Fruit fly (Drosophila melanogaster) whole organism, embryonic: Measurements from ENCODE around the gene CG1998.
A peak's percentile ranks its signal among the peaks of the same experiment; 100 is the strongest.

Experiments
- Abd-B ChIP-seq: fragments of 200-800 bp; sonication (Bioruptor generic); optimal IDR thresholded peaks from 2 replicates; lab custom pipeline; 2018; ENCODE audit warnings: missing biosample characterization, mild to moderate bottlenecking, missing genetic modification characterization, moderate library complexity
- Aef1 ChIP-seq: fragments of 200-800 bp; sonication (Bioruptor generic); IDR thresholded peaks from 3 replicates; pipeline ENCODE4 v1.3.6; 2022; ENCODE audit warnings: missing biosample characterization, missing genetic modification characterization
- Atf-2 ChIP-seq: fragments of 200-800 bp; sonication (Bioruptor generic); optimal IDR thresholded peaks from 2 replicates; lab custom pipeline; 2016; ENCODE audit warnings: missing biosample characterization, missing genetic modification characterization
- Blimp-1 ChIP-seq: fragments of 200-800 bp; sonication (Bioruptor generic); optimal IDR thresholded peaks from 3 replicates; lab custom pipeline; 2018; ENCODE audit warnings: missing biosample characterization, missing genetic modification characterization, mild to moderate bottlenecking, moderate library complexity, missing genetic modification reagents
- CG10147 ChIP-seq: fragments of 200-800 bp; sonication (Bioruptor generic); optimal IDR thresholded peaks from 2 replicates; lab custom pipeline; 2019; ENCODE audit warnings: missing biosample characterization, mild to moderate bottlenecking, missing genetic modification characterization, moderate library complexity
- CG10267 ChIP-seq: fragments of 200-800 bp; sonication (Bioruptor generic); optimal IDR thresholded peaks from 2 replicates; lab custom pipeline; 2018; ENCODE audit warnings: missing biosample characterization, mild to moderate bottlenecking, missing genetic modification characterization, moderate library complexity
- CG10565 ChIP-seq: fragments of 200-800 bp; sonication (Bioruptor generic); optimal IDR thresholded peaks from 3 replicates; lab custom pipeline; 2016; ENCODE audit warnings: missing biosample characterization, mild to moderate bottlenecking, missing genetic modification characterization
- CG11398 ChIP-seq: fragments of 200-800 bp; sonication (Bioruptor generic); optimal IDR thresholded peaks from 2 replicates; lab custom pipeline; 2016; ENCODE audit warnings: missing biosample characterization, missing genetic modification characterization
- CG12155 ChIP-seq: fragments of 200-800 bp; sonication (Bioruptor generic); optimal IDR thresholded peaks from 3 replicates; lab custom pipeline; 2016; ENCODE audit warnings: missing biosample characterization, missing genetic modification characterization
- CG12219 ChIP-seq: fragments of 200-800 bp; sonication (Bioruptor generic); optimal IDR thresholded peaks from 3 replicates; lab custom pipeline; 2018; ENCODE audit warnings: missing biosample characterization, mild to moderate bottlenecking, missing genetic modification characterization
- CG12659 ChIP-seq: fragments of 200-800 bp; sonication (Bioruptor generic); optimal IDR thresholded peaks from 3 replicates; lab custom pipeline; 2017; ENCODE audit warnings: mild to moderate bottlenecking, missing biosample characterization, missing genetic modification reagents, missing genetic modification characterization
- CG13424 ChIP-seq: fragments of 200-800 bp; sonication (Bioruptor generic); optimal IDR thresholded peaks from 2 replicates; lab custom pipeline; 2019; ENCODE audit warnings: missing biosample characterization, mild to moderate bottlenecking, missing genetic modification characterization, moderate library complexity
- CG17385 ChIP-seq: fragments of 200-800 bp; sonication (Bioruptor generic); optimal IDR thresholded peaks from 3 replicates; lab custom pipeline; 2018; ENCODE audit warnings: missing biosample characterization, mild to moderate bottlenecking, missing genetic modification characterization
- CG18262 ChIP-seq: fragments of 200-800 bp; optimal IDR thresholded peaks from 3 replicates; lab custom pipeline; 2019; ENCODE audit warnings: missing biosample characterization, mild to moderate bottlenecking, missing genetic modification characterization, moderate library complexity
- CG2712 ChIP-seq: fragments of 200-800 bp; optimal IDR thresholded peaks from 3 replicates; lab custom pipeline; 2019; ENCODE audit warnings: missing biosample characterization, mild to moderate bottlenecking, missing genetic modification characterization, moderate library complexity
- CG3065 ChIP-seq: fragments of 200-800 bp; sonication (Bioruptor generic); optimal IDR thresholded peaks from 2 replicates; lab custom pipeline; 2016; ENCODE audit warnings: missing biosample characterization, missing genetic modification characterization
- CG31388 ChIP-seq: fragments of 200-800 bp; sonication (Bioruptor generic); optimal IDR thresholded peaks from 2 replicates; lab custom pipeline; 2016; ENCODE audit warnings: missing biosample characterization, missing genetic modification characterization
- CG31441 ChIP-seq: fragments of 200-800 bp; sonication (Bioruptor generic); IDR thresholded peaks from 2 replicates; pipeline ENCODE4 v1.3.6; 2022; ENCODE audit warnings: missing biosample characterization, missing genetic modification characterization
- CG43689 ChIP-seq: fragments of 200-800 bp; sonication (Bioruptor generic); IDR thresholded peaks from 2 replicates; pipeline ENCODE4 v1.3.6; 2022; ENCODE audit warnings: missing biosample characterization, missing genetic modification characterization
- CG4617 ChIP-seq: fragments of 200-800 bp; sonication (Bioruptor generic); optimal IDR thresholded peaks from 3 replicates; lab custom pipeline; 2016; ENCODE audit warnings: missing biosample characterization, missing genetic modification characterization, borderline replicate concordance
- CG4730 ChIP-seq: fragments of 200-800 bp; sonication (Bioruptor generic); IDR thresholded peaks from 2 replicates; pipeline ENCODE4 v1.3.6; 2022; ENCODE audit warnings: missing biosample characterization, missing genetic modification characterization
- CG7786 ChIP-seq: fragments of 200-800 bp; sonication (Bioruptor generic); optimal IDR thresholded peaks from 2 replicates; lab custom pipeline; 2016; ENCODE audit warnings: missing biosample characterization, missing genetic modification characterization
- CG7963 ChIP-seq: fragments of 200-800 bp; sonication (Bioruptor generic); IDR thresholded peaks from 3 replicates; pipeline ENCODE4 v1.3.6; 2022; ENCODE audit warnings: missing biosample characterization, missing genetic modification characterization; ENCODE audit not compliant: partially characterized antibody
- CG8765 ChIP-seq: fragments of 200-800 bp; sonication (Bioruptor generic); IDR thresholded peaks from 2 replicates; pipeline ENCODE4 v1.3.6; 2022; ENCODE audit warnings: missing biosample characterization, missing genetic modification characterization
- CG9817 ChIP-seq: fragments of 200-800 bp; sonication (Bioruptor generic); optimal IDR thresholded peaks from 2 replicates; lab custom pipeline; 2018; ENCODE audit warnings: missing biosample characterization, mild to moderate bottlenecking, missing genetic modification characterization, moderate library complexity
- CG9876 ChIP-seq: fragments of 200-800 bp; sonication (Bioruptor generic); optimal IDR thresholded peaks from 2 replicates; lab custom pipeline; 2016; ENCODE audit warnings: missing biosample characterization, missing genetic modification characterization
- CrebB ChIP-seq: fragments of 200-800 bp; sonication (Bioruptor generic); optimal IDR thresholded peaks from 3 replicates; lab custom pipeline; 2018; ENCODE audit warnings: missing biosample characterization, mild to moderate bottlenecking, missing genetic modification characterization
- Kr ChIP-seq: fragments of 200-800 bp; sonication (Bioruptor generic); optimal IDR thresholded peaks from 2 replicates; lab custom pipeline; 2017; ENCODE audit warnings: missing biosample characterization, mild to moderate bottlenecking, missing genetic modification characterization
- MTF-1 ChIP-seq: fragments of 200-800 bp; sonication (Bioruptor generic); optimal IDR thresholded peaks from 2 replicates; lab custom pipeline; 2018; ENCODE audit warnings: missing biosample characterization, mild to moderate bottlenecking, missing genetic modification characterization, borderline replicate concordance
- Med ChIP-seq: fragments of 200-800 bp; sonication (Bioruptor generic); peaks from one replicate; lab custom pipeline; 2016; ENCODE audit warnings: missing biosample characterization, missing genetic modification characterization, mild to moderate bottlenecking, inconsistent platforms, moderate library complexity
- Nf-YA ChIP-seq: fragments of 200-800 bp; sonication (Bioruptor generic); IDR thresholded peaks from 2 replicates; pipeline ENCODE4 v1.3.6; 2022; ENCODE audit warnings: missing biosample characterization, missing genetic modification characterization
- Rx ChIP-seq: fragments of 200-800 bp; sonication (Bioruptor generic); IDR thresholded peaks from 2 replicates; pipeline ENCODE4 v1.3.6; 2022; ENCODE audit warnings: missing biosample characterization, missing genetic modification characterization
- Spps ChIP-seq: fragments of 200-800 bp; sonication (Bioruptor generic); optimal IDR thresholded peaks from 2 replicates; lab custom pipeline; 2018; ENCODE audit warnings: missing biosample characterization, mild to moderate bottlenecking, missing genetic modification characterization
- Sry-β ChIP-seq: fragments of 200-800 bp; sonication (Bioruptor generic); optimal IDR thresholded peaks from 2 replicates; lab custom pipeline; 2018; ENCODE audit warnings: missing biosample characterization, mild to moderate bottlenecking, missing genetic modification characterization, moderate library complexity
- bcd ChIP-seq: fragments of 200-800 bp; sonication (Bioruptor generic); optimal IDR thresholded peaks from 2 replicates; lab custom pipeline; 2017; ENCODE audit warnings: missing biosample characterization, mild to moderate bottlenecking, missing genetic modification characterization
- btn ChIP-seq: fragments of 200-800 bp; sonication (Bioruptor generic); optimal IDR thresholded peaks from 2 replicates; lab custom pipeline; 2016; ENCODE audit warnings: missing biosample characterization, missing genetic modification characterization
- crol ChIP-seq: fragments of 200-800 bp; sonication (Bioruptor generic); IDR thresholded peaks from 2 replicates; pipeline ENCODE4 v1.3.6; 2022; ENCODE audit warnings: missing biosample characterization, missing genetic modification characterization
- dmrt11E ChIP-seq: fragments of 200-800 bp; sonication (Bioruptor generic); optimal IDR thresholded peaks from 3 replicates; lab custom pipeline; 2018; ENCODE audit warnings: missing biosample characterization, mild to moderate bottlenecking, missing genetic modification characterization, moderate library complexity
- esg ChIP-seq: fragments of 200-800 bp; sonication (Bioruptor generic); conservative IDR thresholded peaks from 2 replicates; pipeline ENCODE4 v1.3.6; 2022; ENCODE audit warnings: missing biosample characterization, missing genetic modification characterization
- eyg ChIP-seq: fragments of 200-800 bp; sonication (Bioruptor generic); optimal IDR thresholded peaks from 3 replicates; lab custom pipeline; 2016; ENCODE audit warnings: missing biosample characterization, missing genetic modification characterization
- h ChIP-seq: fragments of >200 bp; optimal IDR thresholded peaks from 2 replicates; lab custom pipeline; 2017
- ham ChIP-seq: fragments of 200-800 bp; sonication (Bioruptor generic); IDR thresholded peaks from 2 replicates; pipeline ENCODE4 v1.3.6; 2022; ENCODE audit warnings: missing biosample characterization, missing genetic modification characterization
- kah ChIP-seq: fragments of 200-800 bp; sonication (Bioruptor generic); optimal IDR thresholded peaks from 2 replicates; lab custom pipeline; 2018; ENCODE audit warnings: missing biosample characterization, mild to moderate bottlenecking, missing genetic modification characterization
- nau ChIP-seq: fragments of 200-800 bp; sonication (Bioruptor generic); optimal IDR thresholded peaks from 3 replicates; lab custom pipeline; 2017; ENCODE audit warnings: missing biosample characterization, mild to moderate bottlenecking, missing genetic modification characterization, missing genetic modification reagents
- nerfin-1 ChIP-seq: fragments of 200-800 bp; sonication (Bioruptor generic); optimal IDR thresholded peaks from 3 replicates; lab custom pipeline; 2019; ENCODE audit warnings: missing biosample characterization, mild to moderate bottlenecking, missing genetic modification characterization, moderate library complexity
- ro ChIP-seq: fragments of 200-800 bp; sonication (Bioruptor generic); IDR thresholded peaks from 2 replicates; pipeline ENCODE4 v1.3.6; 2022; ENCODE audit warnings: missing biosample characterization, missing genetic modification characterization
- seq ChIP-seq: fragments of 200-800 bp; sonication (Bioruptor generic); IDR thresholded peaks from 2 replicates; pipeline ENCODE4 v1.3.6; 2022; ENCODE audit warnings: missing biosample characterization, missing genetic modification characterization
- slou ChIP-seq: fragments of 200-800 bp; sonication (Bioruptor generic); optimal IDR thresholded peaks from 3 replicates; lab custom pipeline; 2016; ENCODE audit warnings: missing biosample characterization, missing genetic modification characterization
- sqz ChIP-seq: fragments of 200-800 bp; sonication (Bioruptor generic); optimal IDR thresholded peaks from 3 replicates; lab custom pipeline; 2018; ENCODE audit warnings: missing biosample characterization, mild to moderate bottlenecking, missing genetic modification characterization
- tgo ChIP-seq: fragments of 200-800 bp; sonication (Bioruptor generic); IDR thresholded peaks from 3 replicates; pipeline ENCODE4 v1.3.6; 2022; ENCODE audit warnings: missing biosample characterization, missing genetic modification characterization
- unpg ChIP-seq: fragments of 200-800 bp; sonication (Bioruptor generic); optimal IDR thresholded peaks from 3 replicates; lab custom pipeline; 2018; ENCODE audit warnings: missing biosample characterization, mild to moderate bottlenecking, missing genetic modification characterization, moderate library complexity
- yki ChIP-seq: fragments of >200 bp; optimal IDR thresholded peaks from 3 replicates; lab custom pipeline; 2018

Gene CG1998

dm6 chrX:13368149-13368548, 44.7 kb downstream of the CG1998 start, which contains the start of gene dmrt11E (continued):
- peak; percentile 39; the same call in 1 of the 2 replicates for TF ChIP-seq Rx (GFP tag; lab: Robert Waterston, UW)
- peak; percentile 54 for TF ChIP-seq nerfin-1 (tag; lab: Kevin White, UChicago)
- TF ChIP-seq tgo (GFP tag; lab: Robert Waterston, UW) = peak; percentile 63
- peak; percentile 74 for TF ChIP-seq unpg (GFP tag; lab: Kevin White, UChicago)
- no peak for TF ChIP-seq crol (GFP tag; lab: Robert Waterston, UW)
- TF ChIP-seq CG43689 (GFP tag; lab: Robert Waterston, UW) = no peak
- TF ChIP-seq Kr = no peak
- no peak for TF ChIP-seq CG7786 (GFP tag; lab: Kevin White, UChicago)
- no peak for TF ChIP-seq CG11398 (GFP tag; lab: Kevin White, UChicago)
- no peak for TF ChIP-seq Aef1 (GFP tag; lab: Robert Waterston, UW)
- TF ChIP-seq CG9817 (tag; lab: Kevin White, UChicago) = peak; percentile 49
- no peak for TF ChIP-seq btn (GFP tag; lab: Kevin White, UChicago)
- no peak for TF ChIP-seq nau
- TF ChIP-seq sqz (GFP tag; lab: Kevin White, UChicago) = no peak
- TF ChIP-seq Atf-2 (GFP tag; lab: Kevin White, UChicago) = no peak
- no peak for TF ChIP-seq eyg
- no peak for TF ChIP-seq CG10565 (GFP tag; lab: Kevin White, UChicago)
- peak; percentile 43 for TF ChIP-seq CG17385 (GFP tag; lab: Kevin White, UChicago)
- TF ChIP-seq kah (GFP tag; lab: Kevin White, UChicago) = peak; percentile 40
- TF ChIP-seq bcd (GFP tag; lab: Kevin White, UChicago) = peak; percentile 27
- peak; percentile 55 for TF ChIP-seq CG12219 (GFP tag; lab: Kevin White, UChicago)
- TF ChIP-seq Sry-β = no peak
- peak; percentile 61 for TF ChIP-seq Spps (tag; lab: Kevin White, UChicago)
- peak; percentile 71 for TF ChIP-seq CG10267 (tag; lab: Kevin White, UChicago)
- TF ChIP-seq CG7963 (GFP tag; lab: Robert Waterston, UW) = no peak
- peak; percentile 25 for TF ChIP-seq Med (GFP tag; lab: Kevin White, UChicago)
- TF ChIP-seq CG8765 (GFP tag; lab: Robert Waterston, UW) = peak; percentile 66; the same call in 1 of the 2 replicates
- TF ChIP-seq CG18262 (tag; lab: Kevin White, UChicago) = peak; percentile 83
- peak; percentile 9 for TF ChIP-seq CG12155
- peak; percentile 77 for TF ChIP-seq CG31441
- TF ChIP-seq CG9876 (GFP tag; lab: Kevin White, UChicago) = no peak
- no peak for TF ChIP-seq CG4730 (GFP tag; lab: Robert Waterston, UW)
- TF ChIP-seq CG4617 = no peak
- no peak for TF ChIP-seq CG3065 (GFP tag; lab: Kevin White, UChicago)
- no peak for TF ChIP-seq ham (GFP tag; lab: Robert Waterston, UW)
- TF ChIP-seq CG31388 (GFP tag; lab: Kevin White, UChicago) = no peak
- TF ChIP-seq Nf-YA (GFP tag; lab: Robert Waterston, UW) = peak; percentile 41
- TF ChIP-seq slou (GFP tag; lab: Kevin White, UChicago) = no peak
- no peak for TF ChIP-seq ro (GFP tag; lab: Robert Waterston, UW)
- peak; percentile 41 for TF ChIP-seq MTF-1 (GFP tag; lab: Kevin White, UChicago)
- peak; percentile 86 for TF ChIP-seq CG2712 (tag; lab: Kevin White, UChicago)
- TF ChIP-seq CrebB (tag; lab: Kevin White, UChicago) = no peak
- TF ChIP-seq seq (GFP tag; lab: Robert Waterston, UW) = no peak
- peak; percentile 45 for TF ChIP-seq esg (GFP tag; lab: Robert Waterston, UW)
- TF ChIP-seq Abd-B (GFP tag; lab: Kevin White, UChicago) = peak; percentile 41
- peak; percentile 75 for TF ChIP-seq CG13424 (tag; lab: Kevin White, UChicago)
- no peak for TF ChIP-seq h (lab: Kevin White, UChicago)
- TF ChIP-seq Blimp-1 = peak; percentile 73
- no peak for TF ChIP-seq yki (lab: Kevin White, UChicago)
- TF ChIP-seq CG12659 (GFP tag; lab: Kevin White, UChicago) = peak; percentile 20
- TF ChIP-seq CG10147 (GFP tag; lab: Kevin White, UChicago) = no peak
- peak; percentile 98 for TF ChIP-seq dmrt11E (tag; lab: Kevin White, UChicago)
